Fruit fly (Drosophila melanogaster) S2 (cell line): ENCODE measurements around the gene CG10252.

Experiments used
- CG8478 ChIP-seq: fragments of >200 bp; optimal IDR thresholded peaks from 2 replicates; lab custom pipeline; 2018
- CTCF ChIP-seq, 2 experiments: fragments of >200 bp; optimal IDR thresholded peaks; 2 replicates each; lab custom pipeline; 2018

dm6 chr3R:23722680-23723372, 26.8 kb upstream of the CG10252 start, which contains the start of gene CG10365:
- TF ChIP-seq CG8478 (lab: Kevin White, UChicago) (no peak), CTCF (optimal IDR thresholded peaks at IDR 0.05; lab: Kevin White, UChicago) (no peak)
